Worm (Caenorhabditis elegans) whole organism, young adult: ENCODE measurements around the gene D1086.10.

ENCODE experiments used
- F33H1.4 ChIP-seq: fragments of 200-800 bp; sonication (Bioruptor generic); IDR thresholded peaks from 2 replicates; pipeline ENCODE4 v1.3.6; 2022; ENCODE audit warnings: missing genetic modification reagents, missing genetic modification characterization, missing compliant biosample characterization
- T07F8.4 ChIP-seq: sonication (generic microtip); optimal IDR thresholded peaks from 2 replicates; lab custom pipeline; 2016; ENCODE audit warnings: mild to moderate bottlenecking, missing genetic modification characterization, moderate library complexity, missing compliant biosample characterization
- Y79H2A.3 ChIP-seq: fragments of 200-800 bp; sonication (Bioruptor generic); conservative IDR thresholded peaks from 2 replicates; pipeline ENCODE4 v1.3.6; 2022; ENCODE audit warnings: missing genetic modification reagents, missing genetic modification characterization, missing compliant biosample characterization
- ama-1 ChIP-seq, 3 experiments: fragments of 150-350 bp in 1 of 3; sonication (generic microtip) in 2 of 3; optimal IDR thresholded peaks; 2 replicates each; lab custom pipeline; 2014 to 2018; ENCODE audit warnings: missing biosample characterization in 2 of 3, missing genetic modification characterization in 2 of 3, missing genetic modification reagents in 2 of 3
- aptf-2 ChIP-seq: fragments of 200-800 bp; sonication (Bioruptor generic); conservative IDR thresholded peaks from 2 replicates; pipeline ENCODE4 v1.3.6; 2022; ENCODE audit warnings: missing genetic modification reagents, missing genetic modification characterization, missing compliant biosample characterization
- attf-6 ChIP-seq: fragments of 200-800 bp; sonication (Bioruptor generic); IDR thresholded peaks from 2 replicates; pipeline ENCODE4 v1.3.6; 2022; ENCODE audit warnings: missing genetic modification reagents, missing genetic modification characterization, missing compliant biosample characterization
- dpl-1 ChIP-seq: fragments of 150-350 bp; optimal IDR thresholded peaks from 2 replicates; lab custom pipeline; 2014; ENCODE audit warnings: missing biosample characterization, missing genetic modification reagents, missing genetic modification characterization
- efl-1 ChIP-seq: fragments of 150-350 bp; optimal IDR thresholded peaks from 2 replicates; lab custom pipeline; 2014; ENCODE audit warnings: missing biosample characterization, missing genetic modification reagents, missing genetic modification characterization
- fkh-3 ChIP-seq: sonication (generic microtip); optimal IDR thresholded peaks from 2 replicates; lab custom pipeline; 2016; ENCODE audit warnings: mild to moderate bottlenecking, missing genetic modification characterization, missing compliant biosample characterization
- lag-1 ChIP-seq: fragments of 200-800 bp; sonication (Bioruptor generic); IDR thresholded peaks from 2 replicates; pipeline ENCODE4 v1.3.6; 2022; ENCODE audit warnings: missing genetic modification reagents, missing genetic modification characterization, missing compliant biosample characterization
- nfya-1 ChIP-seq: sonication (generic microtip); optimal IDR thresholded peaks from 2 replicates; lab custom pipeline; 2017; ENCODE audit warnings: antibody characterized with exemption, missing compliant biosample characterization, missing genetic modification characterization, borderline replicate concordance; ENCODE audit not compliant: insufficient read depth
- nhr-90 ChIP-seq: sonication (generic microtip); optimal IDR thresholded peaks from 2 replicates; lab custom pipeline; 2016; ENCODE audit warnings: missing genotype, mild to moderate bottlenecking, missing genetic modification characterization, missing compliant biosample characterization
- unc-62 ChIP-seq: fragments of 150-350 bp; optimal IDR thresholded peaks from 2 replicates; lab custom pipeline; 2014; ENCODE audit warnings: missing biosample characterization, missing genetic modification reagents, missing genetic modification characterization
- ztf-25 ChIP-seq: fragments of 200-800 bp; sonication (Bioruptor generic); IDR thresholded peaks from 2 replicates; pipeline ENCODE4 v1.3.6; 2022; ENCODE audit warnings: missing genetic modification reagents, missing genetic modification characterization, missing compliant biosample characterization

ce11 chrV:14107511-14107910 is 25.0 kb downstream of the D1086.10 start, which contains the start of gene H39E23.3:
- TF ChIP-seq nfya-1 (tag; lab: Kevin White, UChicago) (no peak), aptf-2 (no peak), F33H1.4 (GFP tag; lab: Robert Waterston, UW) (no peak), nhr-90 (tag; lab: Kevin White, UChicago) (no peak), attf-6 (GFP tag; lab: Robert Waterston, UW) (no peak), efl-1 (no peak), ama-1 (optimal IDR thresholded peaks at IDR 0.05; lab: Kevin White, UChicago) (no peak), ama-1 (GFP tag; optimal IDR thresholded peaks at IDR 0.05; lab: Kevin White, UChicago) (no peak), ztf-25 (no peak), unc-62 (GFP tag; lab: Kevin White, UChicago) (no peak), T07F8.4 (tag; lab: Kevin White, UChicago) (no peak), lag-1 (GFP tag; lab: Robert Waterston, UW) (no peak), fkh-3 (tag; lab: Kevin White, UChicago) (no peak), Y79H2A.3 (GFP tag; lab: Robert Waterston, UW) (no peak), dpl-1 (no peak)
